Worm (Caenorhabditis elegans) whole organism, L1 larva: Measurements from ENCODE around the gene mpz-3.

ENCODE experiments used
- ces-1 ChIP-seq: fragments of 150-350 bp; optimal IDR thresholded peaks from 2 replicates; lab custom pipeline; 2014; ENCODE audit warnings: missing biosample characterization, missing genetic modification reagents, missing genetic modification characterization
- lsy-2 ChIP-seq, 2 experiments: fragments of 150-350 bp; optimal IDR thresholded peaks; 2 replicates each; lab custom pipeline; 2014; ENCODE audit warnings: missing biosample characterization in 2 of 2, missing genetic modification characterization in 2 of 2
- nhr-28 ChIP-seq: fragments of 150-350 bp; optimal IDR thresholded peaks from 2 replicates; lab custom pipeline; 2014; ENCODE audit warnings: missing biosample characterization, missing genetic modification characterization
- nhr-47 ChIP-seq: sonication (generic microtip); optimal IDR thresholded peaks from 2 replicates; lab custom pipeline; 2016; ENCODE audit warnings: mild to moderate bottlenecking, missing genetic modification characterization, moderate library complexity, missing compliant biosample characterization
- ztf-11 ChIP-seq, 2 experiments: sonication (generic microtip); optimal IDR thresholded peaks; 2 replicates each; lab custom pipeline; 2016 to 2017; ENCODE audit warnings: missing genetic modification characterization in 2 of 2, missing biosample characterization in 1 of 2, missing compliant biosample characterization in 1 of 2
- ztf-4 ChIP-seq: fragments of 150-350 bp; optimal IDR thresholded peaks from 2 replicates; lab custom pipeline; 2014; ENCODE audit warnings: missing biosample characterization, missing genetic modification characterization

- TF ChIP-seq nhr-47 (tag; lab: Kevin White, UChicago) (no peak), nhr-28 (tag; lab: Kevin White, UChicago) (no peak), ztf-4 (tag; lab: Kevin White, UChicago) (no peak), ztf-11 (tag; optimal IDR thresholded peaks at IDR 0.05; lab: Kevin White, UChicago) (no peak), lsy-2 (tag; optimal IDR thresholded peaks at IDR 0.05; lab: Kevin White, UChicago) (no peak), ces-1 (GFP tag; lab: Kevin White, UChicago) (no peak)
Observed at ce11 chrII:6589408-6589807, 24.2 kb upstream of the mpz-3 start, which contains the start of gene vps-32.1.
